Fruit fly (Drosophila melanogaster) whole organism, prepupa: ENCODE data around the gene CheB38b.

Experiments
- Blimp-1 ChIP-seq: fragments of 200-800 bp; sonication (Bioruptor generic); optimal IDR thresholded peaks from 3 replicates; lab custom pipeline; 2017; ENCODE audit warnings: missing biosample characterization, missing genetic modification characterization, mild to moderate bottlenecking, moderate library complexity, missing genetic modification reagents
- CG10669 ChIP-seq: fragments of 200-800 bp; sonication (Bioruptor generic); optimal IDR thresholded peaks from 3 replicates; lab custom pipeline; 2018; ENCODE audit warnings: missing biosample characterization, mild to moderate bottlenecking, missing genetic modification characterization, moderate library complexity
- CG16779 ChIP-seq: fragments of 200-800 bp; sonication (Bioruptor generic); optimal IDR thresholded peaks from 3 replicates; lab custom pipeline; 2017; ENCODE audit warnings: missing biosample characterization, mild to moderate bottlenecking, missing genetic modification characterization
- CG31627 ChIP-seq: fragments of 200-800 bp; sonication (Bioruptor generic); optimal IDR thresholded peaks from 3 replicates; lab custom pipeline; 2016; ENCODE audit warnings: missing biosample characterization, missing genetic modification characterization
- CG7368 ChIP-seq: fragments of 200-800 bp; sonication (Bioruptor generic); optimal IDR thresholded peaks from 3 replicates; lab custom pipeline; 2016; ENCODE audit warnings: missing biosample characterization, missing genetic modification characterization
- CG8319 ChIP-seq: fragments of 200-800 bp; sonication (Bioruptor generic); optimal IDR thresholded peaks from 3 replicates; lab custom pipeline; 2016; ENCODE audit warnings: missing biosample characterization, missing genetic modification characterization
- CG9139 ChIP-seq: fragments of 200-800 bp; sonication (Bioruptor generic); optimal IDR thresholded peaks from 3 replicates; lab custom pipeline; 2017; ENCODE audit warnings: missing biosample characterization, mild to moderate bottlenecking, missing genetic modification characterization
- Ets21C ChIP-seq: fragments of 200-800 bp; sonication (Bioruptor generic); optimal IDR thresholded peaks from 3 replicates; lab custom pipeline; 2016; ENCODE audit warnings: missing biosample characterization, missing genetic modification characterization
- Gug ChIP-seq: fragments of 200-800 bp; sonication (Bioruptor generic); IDR thresholded peaks from 2 replicates; pipeline ENCODE4 v1.3.6; 2022; ENCODE audit warnings: missing biosample characterization, missing genetic modification characterization
- Met ChIP-seq: fragments of 200-800 bp; sonication (Bioruptor generic); optimal IDR thresholded peaks from 3 replicates; lab custom pipeline; 2016; ENCODE audit warnings: missing biosample characterization, missing genetic modification characterization
- Sox102F ChIP-seq: fragments of 200-800 bp; sonication (Bioruptor generic); optimal IDR thresholded peaks from 2 replicates; lab custom pipeline; 2016; ENCODE audit warnings: missing biosample characterization, mild to moderate bottlenecking, missing genetic modification characterization
- cyc ChIP-seq: fragments of 200-800 bp; sonication (Bioruptor generic); optimal IDR thresholded peaks from 3 replicates; lab custom pipeline; 2016; ENCODE audit warnings: missing biosample characterization, missing genetic modification characterization
- dsx ChIP-seq: fragments of 200-800 bp; optimal IDR thresholded peaks from 3 replicates; lab custom pipeline; 2019; ENCODE audit warnings: missing biosample characterization, mild to moderate bottlenecking, missing genetic modification characterization, moderate library complexity; ENCODE audit not compliant: poor library complexity, severe bottlenecking

dm6 chr2L:20780768-20781167 is 36.3 kb downstream of the CheB38b start:
- TF ChIP-seq Ets21C: no peak
- TF ChIP-seq dsx (GFP tag; lab: Kevin White, UChicago): no peak
- no peak for TF ChIP-seq CG9139
- TF ChIP-seq CG8319: no peak
- TF ChIP-seq Met (GFP tag; lab: Kevin White, UChicago): no peak
- no peak for TF ChIP-seq Sox102F (GFP tag; lab: Kevin White, UChicago)
- no peak for TF ChIP-seq CG7368 (GFP tag; lab: Kevin White, UChicago)
- no peak for TF ChIP-seq Gug (GFP tag; lab: Robert Waterston, UW)
- TF ChIP-seq Blimp-1 (GFP tag; lab: Kevin White, UChicago): no peak
- no peak for TF ChIP-seq CG16779 (tag; lab: Kevin White, UChicago)
- no peak for TF ChIP-seq CG31627
- no peak for TF ChIP-seq cyc (GFP tag; lab: Kevin White, UChicago)
- no peak for TF ChIP-seq CG10669 (GFP tag; lab: Kevin White, UChicago)
